Fruit fly (Drosophila melanogaster) whole organism, embryonic: Measurements from ENCODE around the gene CG9662.
A peak's percentile ranks its signal among the peaks of the same experiment; 100 is the strongest.

ENCODE experiments used
- BEAF-32 ChIP-seq: fragments of 200-800 bp; sonication (Bioruptor generic); optimal IDR thresholded peaks from 3 replicates; lab custom pipeline; 2017; ENCODE audit warnings: missing biosample characterization, missing genetic modification characterization, mild to moderate bottlenecking, moderate library complexity, missing genetic modification reagents
- BtbVII ChIP-seq: fragments of 200-800 bp; sonication (Bioruptor generic); optimal IDR thresholded peaks from 3 replicates; lab custom pipeline; 2017; ENCODE audit warnings: missing biosample characterization, mild to moderate bottlenecking, missing genetic modification characterization
- CG11504 ChIP-seq: fragments of 200-800 bp; sonication (Bioruptor generic); optimal IDR thresholded peaks from 3 replicates; lab custom pipeline; 2019; ENCODE audit warnings: missing biosample characterization, mild to moderate bottlenecking, missing genetic modification characterization, moderate library complexity
- CG1233 ChIP-seq: fragments of 200-800 bp; sonication (Bioruptor generic); optimal IDR thresholded peaks from 4 replicates; lab custom pipeline; 2018; ENCODE audit warnings: missing biosample characterization, mild to moderate bottlenecking, missing genetic modification characterization
- CG13123 ChIP-seq: fragments of 200-800 bp; sonication (Bioruptor generic); optimal IDR thresholded peaks from 2 replicates; lab custom pipeline; 2016; ENCODE audit warnings: missing biosample characterization, missing genetic modification characterization
- CG13624 ChIP-seq: fragments of 200-800 bp; sonication (Bioruptor generic); optimal IDR thresholded peaks from 2 replicates; lab custom pipeline; 2016; ENCODE audit warnings: missing biosample characterization, missing genetic modification characterization
- CG14860 ChIP-seq: fragments of 200-800 bp; sonication (Bioruptor generic); IDR thresholded peaks from 3 replicates; pipeline ENCODE4 v1.3.6; 2022; ENCODE audit warnings: missing biosample characterization, missing genetic modification characterization; ENCODE audit not compliant: partially characterized antibody
- CG15696 ChIP-seq: fragments of 200-800 bp; sonication (Bioruptor generic); optimal IDR thresholded peaks from 2 replicates; lab custom pipeline; 2019; ENCODE audit warnings: missing biosample characterization, mild to moderate bottlenecking, missing genetic modification characterization, moderate library complexity
- CG17328 ChIP-seq: fragments of 200-800 bp; sonication (Bioruptor generic); IDR thresholded peaks from 2 replicates; pipeline ENCODE4 v1.3.6; 2022; ENCODE audit warnings: missing biosample characterization, missing genetic modification characterization
- CG3065 ChIP-seq: fragments of 200-800 bp; sonication (Bioruptor generic); optimal IDR thresholded peaks from 2 replicates; lab custom pipeline; 2016; ENCODE audit warnings: missing biosample characterization, missing genetic modification characterization
- CG31224 ChIP-seq: fragments of 200-800 bp; sonication (Bioruptor generic); IDR thresholded peaks from 2 replicates; pipeline ENCODE4 v1.3.6; 2022; ENCODE audit warnings: missing biosample characterization, missing genetic modification characterization
- CG31365 ChIP-seq: fragments of 200-800 bp; sonication (Bioruptor generic); optimal IDR thresholded peaks from 2 replicates; lab custom pipeline; 2018; ENCODE audit warnings: missing biosample characterization, mild to moderate bottlenecking, missing genetic modification characterization
- CG3847 ChIP-seq: fragments of 200-800 bp; sonication (Bioruptor generic); IDR thresholded peaks from 2 replicates; pipeline ENCODE4 v1.3.6; 2022; ENCODE audit warnings: missing biosample characterization, missing genetic modification characterization
- CG4617 ChIP-seq: fragments of 200-800 bp; sonication (Bioruptor generic); optimal IDR thresholded peaks from 3 replicates; lab custom pipeline; 2016; ENCODE audit warnings: missing biosample characterization, missing genetic modification characterization, borderline replicate concordance
- CG4707 ChIP-seq: fragments of 200-800 bp; sonication (Bioruptor generic); optimal IDR thresholded peaks from 2 replicates; lab custom pipeline; 2018; ENCODE audit warnings: missing biosample characterization, mild to moderate bottlenecking, missing genetic modification characterization, moderate library complexity
- CG4730 ChIP-seq: fragments of 200-800 bp; sonication (Bioruptor generic); IDR thresholded peaks from 2 replicates; pipeline ENCODE4 v1.3.6; 2022; ENCODE audit warnings: missing biosample characterization, missing genetic modification characterization
- CG4820 ChIP-seq: fragments of 200-800 bp; sonication (Bioruptor generic); optimal IDR thresholded peaks from 3 replicates; lab custom pipeline; 2016; ENCODE audit warnings: missing biosample characterization, missing genetic modification characterization
- CG5245 ChIP-seq: fragments of 200-800 bp; sonication (Bioruptor generic); optimal IDR thresholded peaks from 3 replicates; lab custom pipeline; 2016; ENCODE audit warnings: missing biosample characterization, missing genetic modification characterization
- CG6854 ChIP-seq: fragments of 200-800 bp; sonication (Bioruptor generic); optimal IDR thresholded peaks from 3 replicates; lab custom pipeline; 2017; ENCODE audit warnings: missing biosample characterization, mild to moderate bottlenecking, missing genetic modification characterization
- CG7745 ChIP-seq: fragments of 200-800 bp; sonication (Bioruptor generic); optimal IDR thresholded peaks from 2 replicates; lab custom pipeline; 2018; ENCODE audit warnings: missing biosample characterization, mild to moderate bottlenecking, missing genetic modification characterization, moderate library complexity
- CG7786 ChIP-seq: fragments of 200-800 bp; sonication (Bioruptor generic); optimal IDR thresholded peaks from 2 replicates; lab custom pipeline; 2016; ENCODE audit warnings: missing biosample characterization, missing genetic modification characterization
- CG7839 ChIP-seq: fragments of 200-800 bp; sonication (Bioruptor generic); optimal IDR thresholded peaks from 3 replicates; lab custom pipeline; 2018; ENCODE audit warnings: missing biosample characterization, mild to moderate bottlenecking, missing genetic modification characterization, moderate library complexity
- CG8281 ChIP-seq: fragments of 200-800 bp; sonication (Bioruptor generic); optimal IDR thresholded peaks from 2 replicates; lab custom pipeline; 2018; ENCODE audit warnings: missing biosample characterization, mild to moderate bottlenecking, missing genetic modification characterization, moderate library complexity
- CG8944 ChIP-seq: fragments of 200-800 bp; sonication (Bioruptor generic); optimal IDR thresholded peaks from 3 replicates; lab custom pipeline; 2016; ENCODE audit warnings: missing biosample characterization, missing genetic modification characterization
- CHES-1-like ChIP-seq: fragments of 200-800 bp; sonication (Bioruptor generic); optimal IDR thresholded peaks from 2 replicates; lab custom pipeline; 2016; ENCODE audit warnings: missing biosample characterization, missing genetic modification characterization
- Camta ChIP-seq: fragments of 200-800 bp; sonication (Bioruptor generic); optimal IDR thresholded peaks from 2 replicates; lab custom pipeline; 2016; ENCODE audit warnings: missing biosample characterization, missing genetic modification characterization
- Dbx ChIP-seq: fragments of 200-800 bp; sonication (Bioruptor generic); IDR thresholded peaks from 3 replicates; pipeline ENCODE4 v1.3.6; 2022; ENCODE audit warnings: missing biosample characterization, missing genetic modification characterization
- E2f1 ChIP-seq: fragments of 200-800 bp; sonication (Bioruptor generic); IDR thresholded peaks from 2 replicates; pipeline ENCODE4 v1.3.6; 2022; ENCODE audit warnings: missing biosample characterization, missing genetic modification characterization
- H2.0 ChIP-seq: fragments of 200-800 bp; sonication (Bioruptor generic); IDR thresholded peaks from 2 replicates; pipeline ENCODE4 v1.3.6; 2022; ENCODE audit warnings: missing biosample characterization, missing genetic modification characterization
- HLH3B ChIP-seq: fragments of 200-800 bp; sonication (Bioruptor generic); IDR thresholded peaks from 2 replicates; pipeline ENCODE4 v1.3.6; 2022; ENCODE audit warnings: missing biosample characterization, missing genetic modification characterization
- Hmx ChIP-seq: fragments of 200-800 bp; sonication (Bioruptor generic); optimal IDR thresholded peaks from 2 replicates; lab custom pipeline; 2016; ENCODE audit warnings: missing biosample characterization, missing genetic modification characterization
- Hr39 ChIP-seq: fragments of >200 bp; optimal IDR thresholded peaks from 2 replicates; lab custom pipeline; 2017
- Mad ChIP-seq: fragments of 200-800 bp; sonication (Bioruptor generic); optimal IDR thresholded peaks from 2 replicates; lab custom pipeline; 2016; ENCODE audit warnings: missing biosample characterization, missing genetic modification characterization
- Ptx1 ChIP-seq: fragments of 200-800 bp; sonication (Bioruptor generic); IDR thresholded peaks from 2 replicates; pipeline ENCODE4 v1.3.6; 2022; ENCODE audit warnings: missing biosample characterization, missing genetic modification characterization
- Rfx ChIP-seq: fragments of 200-800 bp; sonication (Bioruptor generic); IDR thresholded peaks from 2 replicates; pipeline ENCODE4 v1.3.6; 2022; ENCODE audit warnings: missing biosample characterization, missing genetic modification characterization
- Ssrp ChIP-seq: fragments of 200-800 bp; sonication (Bioruptor generic); optimal IDR thresholded peaks from 2 replicates; lab custom pipeline; 2018; ENCODE audit warnings: missing biosample characterization, mild to moderate bottlenecking, missing genetic modification characterization, moderate library complexity
- ara ChIP-seq: fragments of 200-800 bp; sonication (Bioruptor generic); IDR thresholded peaks from 2 replicates; pipeline ENCODE4 v1.3.6; 2022; ENCODE audit warnings: missing biosample characterization, missing genetic modification characterization
- ems ChIP-seq: fragments of 200-800 bp; sonication (Bioruptor generic); optimal IDR thresholded peaks from 3 replicates; lab custom pipeline; 2016; ENCODE audit warnings: missing biosample characterization, missing genetic modification characterization
- fru ChIP-seq: fragments of >200 bp; optimal IDR thresholded peaks from 2 replicates; lab custom pipeline; 2017
- fu2 ChIP-seq: fragments of 200-800 bp; sonication (Bioruptor generic); optimal IDR thresholded peaks from 2 replicates; lab custom pipeline; 2016; ENCODE audit warnings: missing biosample characterization, missing genetic modification characterization
- gsb-n ChIP-seq: fragments of 200-800 bp; sonication (Bioruptor generic); optimal IDR thresholded peaks from 3 replicates; lab custom pipeline; 2018; ENCODE audit warnings: missing biosample characterization, mild to moderate bottlenecking, missing genetic modification characterization
- gt ChIP-seq: fragments of 200-800 bp; sonication (Bioruptor generic); IDR thresholded peaks from 2 replicates; pipeline ENCODE4 v1.3.6; 2022; ENCODE audit warnings: missing biosample characterization, missing genetic modification characterization
- hb ChIP-seq: fragments of 200-800 bp; sonication (Bioruptor generic); IDR thresholded peaks from 3 replicates; pipeline ENCODE4 v1.3.6; 2022; ENCODE audit warnings: missing biosample characterization, missing genetic modification characterization; ENCODE audit not compliant: partially characterized antibody
- klu ChIP-seq: fragments of 200-800 bp; sonication (Bioruptor generic); IDR thresholded peaks from 2 replicates; pipeline ENCODE4 v1.3.6; 2022; ENCODE audit warnings: missing biosample characterization, missing genetic modification characterization
- phol ChIP-seq: fragments of 200-800 bp; sonication (Bioruptor generic); optimal IDR thresholded peaks from 3 replicates; lab custom pipeline; 2018; ENCODE audit warnings: missing biosample characterization, mild to moderate bottlenecking, missing genetic modification characterization, moderate library complexity
- ranshi ChIP-seq: fragments of 200-800 bp; sonication (Bioruptor generic); IDR thresholded peaks from 2 replicates; pipeline ENCODE4 v1.3.6; 2022; ENCODE audit warnings: missing biosample characterization, missing genetic modification characterization
- row ChIP-seq: fragments of 200-800 bp; sonication (Bioruptor generic); IDR thresholded peaks from 3 replicates; pipeline ENCODE4 v1.3.6; 2022; ENCODE audit warnings: missing biosample characterization, missing genetic modification characterization
- run ChIP-seq: fragments of 200-800 bp; sonication (Bioruptor generic); optimal IDR thresholded peaks from 3 replicates; lab custom pipeline; 2018; ENCODE audit warnings: missing biosample characterization, mild to moderate bottlenecking, missing genetic modification characterization
- tgo ChIP-seq: fragments of 200-800 bp; sonication (Bioruptor generic); IDR thresholded peaks from 3 replicates; pipeline ENCODE4 v1.3.6; 2022; ENCODE audit warnings: missing biosample characterization, missing genetic modification characterization
- trh ChIP-seq: fragments of 200-800 bp; sonication (Bioruptor generic); optimal IDR thresholded peaks from 2 replicates; lab custom pipeline; 2016; ENCODE audit warnings: missing biosample characterization, missing genetic modification characterization
- vvl ChIP-seq: fragments of 200-800 bp; sonication (Bioruptor generic); IDR thresholded peaks from 2 replicates; pipeline ENCODE4 v1.3.6; 2022; ENCODE audit warnings: missing biosample characterization, missing genetic modification characterization
- wdn ChIP-seq: fragments of 200-800 bp; sonication (Bioruptor generic); IDR thresholded peaks from 2 replicates; pipeline ENCODE4 v1.3.6; 2022; ENCODE audit warnings: missing biosample characterization, missing genetic modification characterization

The CG9662 gene

DNA sequence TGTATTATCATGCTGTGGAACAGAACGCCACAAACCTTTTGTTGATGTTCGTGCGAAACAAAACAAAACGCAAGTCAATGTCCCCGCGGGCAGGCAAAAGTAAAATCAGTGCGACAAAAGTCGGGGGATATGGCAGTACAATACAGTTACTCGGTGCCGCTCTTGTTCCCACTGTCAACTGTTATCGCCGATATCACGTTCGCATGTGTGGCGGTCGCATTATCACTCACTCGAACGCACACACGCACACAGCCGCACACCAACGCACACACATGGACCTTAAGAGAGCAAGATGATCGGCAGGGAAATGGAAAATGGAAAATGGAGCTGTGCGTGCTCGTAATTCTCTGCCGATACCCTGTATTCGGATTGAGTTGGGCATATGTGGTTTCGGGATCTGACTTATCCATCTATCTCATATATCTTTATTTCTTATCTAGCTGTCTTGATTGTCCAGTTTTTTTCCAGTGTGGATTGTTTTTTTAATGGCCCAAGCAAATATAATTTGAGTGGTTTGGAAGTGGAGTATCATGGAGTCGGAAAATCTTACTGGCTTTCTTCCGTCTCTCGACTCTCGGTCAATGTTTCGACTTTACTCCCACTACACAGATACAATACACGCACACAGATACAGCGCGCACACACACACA lies 37.8 kb downstream of the CG9662 start (continued):
- TF ChIP-seq CG17328 (GFP tag; lab: Robert Waterston, UW), result peak; percentile 91
- TF ChIP-seq CG4617, result peak; percentile 48
- peak; percentile 83 for TF ChIP-seq CG7839
- TF ChIP-seq CG14860 (GFP tag; lab: Robert Waterston, UW), result no peak
- no peak for TF ChIP-seq klu (GFP tag; lab: Robert Waterston, UW)
- peak; percentile 68; the same call in 1 of the 2 replicates for TF ChIP-seq ranshi (GFP tag; lab: Robert Waterston, UW)
- TF ChIP-seq ems (GFP tag; lab: Kevin White, UChicago), result peak; percentile 81
- no peak for TF ChIP-seq Dbx (GFP tag; lab: Robert Waterston, UW)
- TF ChIP-seq BtbVII, result no peak
- TF ChIP-seq fu2 (GFP tag; lab: Kevin White, UChicago), result peak; percentile 38
- peak; percentile 90 for TF ChIP-seq vvl
- no peak for TF ChIP-seq CG31224 (GFP tag; lab: Robert Waterston, UW)
- TF ChIP-seq CG4707, result peak; percentile 32
- TF ChIP-seq CG3065, result peak; percentile 61
- TF ChIP-seq CG11504, result no peak
- TF ChIP-seq HLH3B (GFP tag; lab: Robert Waterston, UW), result peak; percentile 80
- TF ChIP-seq trh, result peak; percentile 81
- TF ChIP-seq CG13624 (GFP tag; lab: Kevin White, UChicago), result no peak
- peak; percentile 87 for TF ChIP-seq Camta (GFP tag; lab: Kevin White, UChicago)
- peak; percentile 78 for TF ChIP-seq Ssrp (tag; lab: Kevin White, UChicago)
- peak; percentile 39 for TF ChIP-seq CG13123 (GFP tag; lab: Kevin White, UChicago)
- peak; percentile 66; the same call in 1 of the 2 replicates for TF ChIP-seq CG4730
- TF ChIP-seq tgo (GFP tag; lab: Robert Waterston, UW), result peak; percentile 65
- peak; percentile 82 for TF ChIP-seq gsb-n (tag; lab: Kevin White, UChicago)
- peak; percentile 65 for TF ChIP-seq H2.0 (GFP tag; lab: Robert Waterston, UW)
- peak; percentile 38 for TF ChIP-seq CG8281 (tag; lab: Kevin White, UChicago)
- TF ChIP-seq CG1233, result peak; percentile 30
- TF ChIP-seq fru (lab: Kevin White, UChicago), result no peak
- TF ChIP-seq Rfx (GFP tag; lab: Robert Waterston, UW), result no peak
- TF ChIP-seq row (GFP tag; lab: Robert Waterston, UW), result peak; percentile 86
- peak; percentile 67 for TF ChIP-seq gt (GFP tag; lab: Robert Waterston, UW)
- TF ChIP-seq CG4820 (GFP tag; lab: Kevin White, UChicago), result peak; percentile 85
- TF ChIP-seq CG31365 (tag; lab: Kevin White, UChicago), result peak; percentile 44
- peak; percentile 72 for TF ChIP-seq Mad (GFP tag; lab: Kevin White, UChicago)
- TF ChIP-seq Hr39 (lab: Kevin White, UChicago), result no peak
- TF ChIP-seq E2f1 (GFP tag; lab: Robert Waterston, UW), result peak; percentile 70
- TF ChIP-seq BEAF-32 (GFP tag; lab: Kevin White, UChicago), result no peak
- TF ChIP-seq CG8944 (GFP tag; lab: Kevin White, UChicago), result peak; percentile 93
- peak; percentile 40 for TF ChIP-seq run (tag; lab: Kevin White, UChicago)
- no peak for TF ChIP-seq CG7745
- TF ChIP-seq Ptx1 (GFP tag; lab: Robert Waterston, UW), result peak; percentile 80
- TF ChIP-seq ara (GFP tag; lab: Robert Waterston, UW), result peak; percentile 88
- peak; percentile 30; the same call in 1 of the 2 replicates for TF ChIP-seq wdn (GFP tag; lab: Robert Waterston, UW)
- TF ChIP-seq CG5245 (GFP tag; lab: Kevin White, UChicago), result peak; percentile 78
- TF ChIP-seq CG15696 (tag; lab: Kevin White, UChicago), result peak; percentile 33
- TF ChIP-seq CG6854 (GFP tag; lab: Kevin White, UChicago), result no peak
- no peak for TF ChIP-seq hb (GFP tag; lab: Robert Waterston, UW)
- peak; percentile 76 for TF ChIP-seq CG7786
- peak; percentile 45 for TF ChIP-seq CHES-1-like
- TF ChIP-seq CG3847, result peak; percentile 44; the same call in 1 of the 2 replicates
- TF ChIP-seq Hmx (GFP tag; lab: Kevin White, UChicago), result no peak
- peak; percentile 89 for TF ChIP-seq phol
